Worm (Caenorhabditis elegans) whole organism, L4/young adult: Measurements from ENCODE around the gene fbxa-166.

ENCODE experiments used
- W03F9.2 ChIP-seq: fragments of 150-350 bp; optimal IDR thresholded peaks from 2 replicates; lab custom pipeline; 2014; ENCODE audit warnings: missing biosample characterization, missing genetic modification characterization
- him-1 ChIP-seq: sonication (generic microtip); optimal IDR thresholded peaks from 2 replicates; lab custom pipeline; 2016; ENCODE audit warnings: missing genotype, missing genetic modification reagents, missing genetic modification characterization, missing compliant biosample characterization

- no peak for TF ChIP-seq him-1 (tag; lab: Kevin White, UChicago)
- no peak for TF ChIP-seq W03F9.2 (tag; lab: Kevin White, UChicago)
Measured at ce11 chrII:1586305-1586704, 32.5 kb downstream of the fbxa-166 start, which contains the start of gene T07H3.8.
